Fruit fly (Drosophila melanogaster): ENCODE results near the gene Gr64c.

The Gr64c gene

DNA sequence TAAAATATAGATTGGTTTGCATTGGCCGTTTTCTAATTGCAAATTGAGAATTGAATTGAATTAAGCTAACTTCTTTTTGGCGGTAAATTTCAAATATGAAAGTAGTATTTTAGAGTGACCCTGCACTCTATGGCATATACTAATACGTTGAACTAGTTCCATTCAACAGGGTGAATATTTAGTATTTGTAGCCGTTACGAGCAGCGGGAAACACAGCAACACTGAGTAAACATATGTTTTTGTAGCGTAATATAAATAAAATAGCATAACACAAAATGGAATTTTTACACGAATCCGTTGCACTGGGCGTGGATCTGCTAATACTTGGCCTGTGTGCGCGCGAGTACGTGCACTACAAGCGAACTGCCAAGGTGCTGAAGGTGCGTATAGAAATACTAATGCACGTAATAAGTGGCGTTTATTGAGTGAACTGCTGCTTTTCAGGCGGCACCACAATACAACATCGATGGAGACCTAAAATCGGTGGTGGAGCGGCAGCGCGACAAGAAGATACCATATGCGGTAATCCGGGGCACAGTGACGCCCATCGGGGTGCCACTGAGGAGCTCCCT, 7.1 kb upstream of the Gr64c start, which contains the start of gene Mul1 (continued):
- TF ChIP-seq CG4424 (GFP tag; optimal IDR thresholded peaks at IDR 0.05) (peak; percentile 84), MBD-R2 (GFP tag; IDR thresholded peaks at IDR 0.05) (peak; percentile 83), CG14667 (GFP tag; IDR thresholded peaks at IDR 0.05) (no peak), row (GFP tag; IDR thresholded peaks at IDR 0.05) (peak; percentile 27; the same call in 1 of the 3 replicates), twi (tag; optimal IDR thresholded peaks at IDR 0.05) (peak; percentile 33), lov (optimal IDR thresholded peaks at IDR 0.05) (no peak), lov (GFP tag; IDR thresholded peaks at IDR 0.05) (no peak), Dp (GFP tag; optimal IDR thresholded peaks at IDR 0.05) (peak; percentile 91), hbn (GFP tag; IDR thresholded peaks at IDR 0.05; ENCODE audit: partially characterized antibody) (0 out of 2 replicates have a peak, but pooled peaks have one; percentile 17), E2f2 (GFP tag; IDR thresholded peaks at IDR 0.05) (peak; percentile 93), Pdp1 (GFP tag; optimal IDR thresholded peaks at IDR 0.05) (peak in 1 of 2 experiments; percentile 77), CG10543 (GFP tag; optimal IDR thresholded peaks at IDR 0.05) (no peak), CG4617 (GFP tag; optimal IDR thresholded peaks at IDR 0.05; ENCODE audit: borderline replicate concordance) (peak; percentile 25), CG12659 (GFP tag; optimal IDR thresholded peaks at IDR 0.05) (peak; percentile 46), CG2202 (tag; optimal IDR thresholded peaks at IDR 0.05) (no peak), MESR4 (GFP tag; optimal IDR thresholded peaks at IDR 0.05) (peak; percentile 54), Lhr (GFP tag; optimal IDR thresholded peaks at IDR 0.05) (peak; percentile 54), CG9437 (GFP tag; optimal IDR thresholded peaks at IDR 0.05) (peak; percentile 88), CG34376 (GFP tag; optimal IDR thresholded peaks at IDR 0.05) (no peak), CG8478 (optimal IDR thresholded peaks at IDR 0.05) (peak; percentile 3), CG13287 (GFP tag; IDR thresholded peaks at IDR 0.05; ENCODE audit: partially characterized antibody) (peak; percentile 54; the same call in 1 of the 2 replicates), chn (GFP tag; optimal IDR thresholded peaks at IDR 0.05) (no peak), D19A (tag; optimal IDR thresholded peaks at IDR 0.05) (no peak), Sry-δ (GFP tag; optimal IDR thresholded peaks at IDR 0.05) (peak; percentile 6), mld (GFP tag; IDR thresholded peaks at IDR 0.05; ENCODE audit: partially characterized antibody) (no peak)

DNA sequence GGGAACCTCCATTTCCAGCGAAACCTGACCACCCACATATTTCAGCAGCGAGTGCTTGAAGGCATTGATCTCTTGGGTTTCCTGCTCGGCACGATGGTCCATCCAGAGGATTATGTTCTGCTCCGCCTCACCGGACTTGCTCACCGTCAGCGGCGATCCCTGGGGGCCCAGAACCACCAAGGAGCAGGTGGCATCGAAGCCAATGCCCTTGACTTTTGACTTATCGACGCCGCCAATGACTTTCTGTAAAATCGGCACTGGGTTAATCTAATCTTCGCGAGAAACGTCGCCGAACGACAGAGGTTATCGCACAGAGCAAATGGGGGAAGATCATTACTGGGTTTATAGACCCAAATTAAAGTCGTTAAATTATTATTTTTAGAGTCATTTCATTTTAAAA, 3.9 kb upstream of the Gr64c start:
- TF ChIP-seq exex (tag; optimal IDR thresholded peaks at IDR 0.05) (no peak), Hr78 (GFP tag; optimal IDR thresholded peaks at IDR 0.05) (peak in 1 of 2 experiments; percentile 13), CG11696 (GFP tag; IDR thresholded peaks at IDR 0.05) (0 out of 2 replicates have a peak, but pooled peaks have one; percentile 7)

DNA sequence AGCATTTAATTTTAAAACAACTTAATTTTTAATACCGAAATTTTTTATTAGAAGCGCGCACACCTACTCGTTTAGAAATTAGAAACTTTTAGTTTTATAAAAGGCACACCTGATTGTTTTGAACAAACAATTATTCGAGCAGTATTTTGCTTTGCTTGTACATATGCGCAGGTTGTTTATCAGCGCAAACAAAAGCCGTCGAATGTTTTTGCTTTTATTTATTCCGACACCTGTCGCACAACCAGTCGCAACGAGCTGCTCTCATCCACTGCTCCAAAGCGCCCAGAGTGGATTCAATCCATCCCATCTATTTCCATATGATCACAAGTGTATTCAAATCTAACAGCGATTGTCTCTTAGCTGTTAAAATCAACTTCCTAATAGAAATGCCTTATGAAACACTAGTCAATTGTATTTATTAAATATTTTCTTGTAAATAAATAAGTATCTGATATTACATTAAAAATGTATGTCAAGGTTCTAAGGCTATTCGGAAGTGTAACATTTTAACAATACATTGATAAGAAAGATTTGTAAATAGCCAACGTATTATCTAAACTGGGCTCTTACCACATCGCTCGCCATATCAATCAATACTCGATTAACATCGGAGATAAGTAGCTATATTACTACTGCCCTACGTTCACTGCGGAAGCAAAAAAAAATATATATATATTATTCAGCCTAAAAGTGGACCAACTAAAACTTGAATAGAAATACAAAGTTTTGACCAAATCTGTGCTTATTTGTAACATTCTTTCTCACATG, 2.5 kb upstream of the Gr64c start, which contains the start of gene CG11594:
CG11594 (minus strand) TSS at position 274 of the 768 bp plus-strand sequence.
- no peak for TF ChIP-seq Lim3 (GFP tag; IDR thresholded peaks at IDR 0.05)
- TF ChIP-seq CG13296 (GFP tag; optimal IDR thresholded peaks at IDR 0.05): peak; percentile 49
- TF ChIP-seq BtbVII (GFP tag; optimal IDR thresholded peaks at IDR 0.05): peak; percentile 68
- TF ChIP-seq Kr (GFP tag; optimal IDR thresholded peaks at IDR 0.05): no peak
- no peak for TF ChIP-seq CG11085 (GFP tag; IDR thresholded peaks at IDR 0.05)
- TF ChIP-seq CG32532 (GFP tag; IDR thresholded peaks at IDR 0.05): peak; percentile 33; the same call in 1 of the 2 replicates
- peak; percentile 39 for TF ChIP-seq CG6765 (GFP tag; optimal IDR thresholded peaks at IDR 0.05)
- peak; percentile 9 for TF ChIP-seq Fer2 (tag; optimal IDR thresholded peaks at IDR 0.05)
- TF ChIP-seq CG6854 (GFP tag; optimal IDR thresholded peaks at IDR 0.05): peak; percentile 7
- TF ChIP-seq CG30020 (tag; optimal IDR thresholded peaks at IDR 0.05): no peak
- TF ChIP-seq CG10366 (GFP tag; IDR thresholded peaks at IDR 0.05): peak; percentile 15; the same call in 1 of the 2 replicates
- TF ChIP-seq ranshi (GFP tag; IDR thresholded peaks at IDR 0.05): peak; percentile 46; the same call in 1 of the 2 replicates
- TF ChIP-seq CG15011 (GFP tag; optimal IDR thresholded peaks at IDR 0.05): peak; percentile 48
- TF ChIP-seq amos (GFP tag; IDR thresholded peaks at IDR 0.05; ENCODE audit: partially characterized antibody): peak; percentile 4; the same call in 1 of the 2 replicates
- TF ChIP-seq chinmo (GFP tag; IDR thresholded peaks at IDR 0.05; ENCODE audit: partially characterized antibody): 0 out of 4 replicates have a peak, but pooled peaks have one; percentile 57
- TF ChIP-seq CG30403 (GFP tag; optimal IDR thresholded peaks at IDR 0.05): no peak
- peak; percentile 50; the same call in 1 of the 2 replicates for TF ChIP-seq sob (GFP tag; IDR thresholded peaks at IDR 0.05)
- peak; percentile 62 for TF ChIP-seq sens (GFP tag)
- peak; percentile 12 for TF ChIP-seq Sox100B (GFP tag; optimal IDR thresholded peaks at IDR 0.05)

Data from whole organism, embryonic.